Worm (Caenorhabditis elegans) whole organism, midembryonic: ENCODE results near the gene let-754.

ENCODE experiments used
- T22C8.4 ChIP-seq: fragments of 200-800 bp; sonication (Bioruptor generic); IDR thresholded peaks from 2 replicates; pipeline ENCODE4 v1.3.6; 2022; ENCODE audit warnings: missing genetic modification characterization, missing compliant biosample characterization
- cog-1 ChIP-seq: sonication (generic microtip); optimal IDR thresholded peaks from 2 replicates; lab custom pipeline; 2016; ENCODE audit warnings: missing genetic modification characterization, missing compliant biosample characterization
- flt-1 ChIP-seq: fragments of 200-800 bp; sonication (Bioruptor generic); IDR thresholded peaks from 2 replicates; pipeline ENCODE4 v1.3.6; 2022; ENCODE audit warnings: missing genetic modification characterization, missing compliant biosample characterization
- klf-2 ChIP-seq: fragments of 200-800 bp; sonication (Bioruptor generic); conservative IDR thresholded peaks from 2 replicates; pipeline ENCODE4 v1.3.6; 2022; ENCODE audit warnings: missing genetic modification reagents, missing genetic modification characterization, missing compliant biosample characterization
- med-1 ChIP-seq: sonication (generic microtip); optimal IDR thresholded peaks from 2 replicates; lab custom pipeline; 2017; ENCODE audit warnings: missing genetic modification characterization, mild to moderate bottlenecking, missing compliant biosample characterization, antibody characterized with exemption, missing genetic modification reagents; ENCODE audit not compliant: insufficient read depth
- ref-1 ChIP-seq: fragments of 200-800 bp; sonication (Bioruptor generic); conservative IDR thresholded peaks from 2 replicates; pipeline ENCODE4 v1.3.6; 2022; ENCODE audit warnings: missing genetic modification reagents, missing genetic modification characterization, missing compliant biosample characterization
- tab-1 ChIP-seq: fragments of 200-800 bp; sonication (Bioruptor generic); IDR thresholded peaks from 2 replicates; pipeline ENCODE4 v1.3.6; 2022; ENCODE audit warnings: missing genetic modification characterization, missing compliant biosample characterization
- ztf-23 ChIP-seq: fragments of 200-800 bp; sonication (Bioruptor generic); IDR thresholded peaks from 2 replicates; pipeline ENCODE4 v1.3.6; 2022; ENCODE audit warnings: missing genetic modification reagents, missing genetic modification characterization, missing compliant biosample characterization
- ztf-29 ChIP-seq: fragments of 200-800 bp; sonication (Bioruptor generic); IDR thresholded peaks from 2 replicates; pipeline ENCODE4 v1.3.6; 2022; ENCODE audit warnings: missing genetic modification reagents, missing genetic modification characterization, missing compliant biosample characterization

let-754 gene

ce11 chrIII:7911621-7912020 is 41.5 kb downstream of the let-754 start, which contains the start of gene ZK688.7:
Gene ZK688.7 (minus strand): TSS chrIII:7911634.
- no peak for TF ChIP-seq klf-2
- no peak for TF ChIP-seq tab-1
- no peak for TF ChIP-seq med-1 (GFP tag; lab: Kevin White, UChicago)
- TF ChIP-seq ztf-29: no peak
- no peak for TF ChIP-seq ztf-23 (GFP tag; lab: Robert Waterston, UW)

DNA sequence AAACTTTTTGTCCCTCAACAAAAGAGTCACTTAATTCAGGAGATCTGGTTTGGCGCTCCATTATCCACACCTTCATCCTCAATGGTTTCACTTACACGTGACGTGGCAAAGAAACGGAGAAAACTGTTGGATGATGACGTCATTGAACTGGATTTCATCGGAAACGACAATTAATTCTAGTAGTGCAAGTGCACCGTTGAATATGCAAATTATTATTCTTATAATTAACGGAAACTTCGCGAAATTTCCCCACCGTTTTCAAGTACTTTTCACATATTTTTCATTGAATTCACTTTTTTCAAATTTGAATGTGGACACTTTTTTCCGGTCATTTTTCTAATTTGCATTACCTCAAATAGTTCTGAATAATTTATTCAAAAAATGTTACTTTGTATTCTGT is 43.8 kb downstream of the let-754 start, which contains the start of gene ZK688.1:
TSS of gene ZK688.1 (plus strand) at position 301 of the 400 bp plus-strand sequence.
- TF ChIP-seq ztf-29 (no peak), ref-1 (no peak), cog-1 (tag; lab: Kevin White, UChicago) (no peak), flt-1 (GFP tag; lab: Robert Waterston, UW) (no peak), med-1 (GFP tag; lab: Kevin White, UChicago) (no peak), tab-1 (no peak), T22C8.4 (no peak), ztf-23 (GFP tag; lab: Robert Waterston, UW) (no peak), klf-2 (no peak)

- no peak for TF ChIP-seq ref-1
- no peak for TF ChIP-seq med-1 (GFP tag; lab: Kevin White, UChicago)
- no peak for TF ChIP-seq cog-1 (tag; lab: Kevin White, UChicago)
- no peak for TF ChIP-seq ztf-23 (GFP tag; lab: Robert Waterston, UW)
- no peak for TF ChIP-seq flt-1 (GFP tag; lab: Robert Waterston, UW)
- no peak for TF ChIP-seq klf-2
- TF ChIP-seq T22C8.4: no peak
- TF ChIP-seq ztf-29: no peak
These were observed 45.6 kb downstream of the let-754 start, which contains the start of gene pcp-5 for ce11 chrIII:7907515-7907914. Gene pcp-5 (minus strand): TSS chrIII:7907615.

DNA sequence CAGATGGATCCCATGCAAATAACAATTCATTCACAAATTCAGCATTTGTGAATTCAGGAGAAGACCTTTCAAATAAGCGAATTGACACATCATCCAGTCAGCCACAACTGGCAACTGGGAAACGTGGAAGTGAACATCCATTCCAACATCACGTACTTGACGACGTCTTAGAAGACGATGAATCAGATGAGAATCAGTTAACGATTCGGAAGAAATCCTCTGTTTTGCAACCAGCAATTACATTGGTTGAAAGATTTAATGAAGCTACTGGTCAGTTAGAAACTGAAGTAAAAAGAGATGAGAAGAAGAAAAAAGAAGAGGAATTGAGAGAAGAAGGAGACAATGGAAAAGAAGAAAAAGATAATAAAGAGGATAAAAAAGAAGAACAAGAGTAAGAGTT is 49.7 kb downstream of the let-754 start:
- TF ChIP-seq cog-1 (tag; lab: Kevin White, UChicago): no peak
- TF ChIP-seq ztf-29: no peak
- TF ChIP-seq klf-2: no peak
- TF ChIP-seq T22C8.4: no peak
- no peak for TF ChIP-seq tab-1
- no peak for TF ChIP-seq flt-1 (GFP tag; lab: Robert Waterston, UW)
- TF ChIP-seq ref-1: no peak
- TF ChIP-seq ztf-23 (GFP tag; lab: Robert Waterston, UW): no peak
- TF ChIP-seq med-1 (GFP tag; lab: Kevin White, UChicago): no peak

DNA sequence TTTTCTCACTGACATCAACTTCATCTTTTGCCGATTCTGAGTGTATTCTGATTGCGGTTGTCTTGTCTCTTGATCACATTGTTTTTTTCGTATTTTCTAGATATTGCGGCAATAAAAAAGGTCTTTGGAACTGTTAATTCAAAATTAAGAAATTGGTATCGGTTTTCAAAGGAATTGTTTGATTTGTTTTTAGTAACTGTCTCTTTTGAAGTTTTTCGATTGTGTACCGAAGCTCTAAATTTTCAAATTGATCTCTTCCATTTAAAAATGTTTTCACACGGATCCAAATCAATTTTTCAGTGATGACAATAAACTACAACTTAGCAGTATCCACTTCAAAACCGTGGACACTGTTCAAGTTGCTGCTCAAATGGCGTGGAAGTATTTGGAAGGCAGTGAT is 52.4 kb downstream of the let-754 start, which contains the start of gene best-24:
TSS of gene best-24 (plus strand) at position 301 of the 400 bp plus-strand sequence.
- TF ChIP-seq med-1 (GFP tag; lab: Kevin White, UChicago): no peak
- TF ChIP-seq flt-1 (GFP tag; lab: Robert Waterston, UW): no peak
- no peak for TF ChIP-seq ztf-29
- no peak for TF ChIP-seq tab-1
- TF ChIP-seq ref-1: no peak
- TF ChIP-seq cog-1 (tag; lab: Kevin White, UChicago): no peak
- no peak for TF ChIP-seq klf-2
- no peak for TF ChIP-seq ztf-23 (GFP tag; lab: Robert Waterston, UW)
- no peak for TF ChIP-seq T22C8.4
